Worm (Caenorhabditis elegans): ENCODE data around the gene F17C8.9.
"Not testable (repeated sequence)": the region's sequence is repeated elsewhere in the genome, so short reads cannot be mapped to it uniquely, and the experiment has no call there.

Gene F17C8.9

ce11 chrIII:4762846-4763245 lies 28.7 kb downstream of the F17C8.9 start:
- TF ChIP-seq ama-1 (optimal IDR thresholded peaks at IDR 0.05), result no peak
- no peak for TF ChIP-seq tbx-11 (GFP tag; IDR thresholded peaks at IDR 0.05)
- TF ChIP-seq hnd-1 (tag; optimal IDR thresholded peaks at IDR 0.05), result no peak
- TF ChIP-seq ceh-36 (tag; optimal IDR thresholded peaks at IDR 0.05), result no peak
- no peak for TF ChIP-seq ets-7 (tag; optimal IDR thresholded peaks at IDR 0.05)
- TF ChIP-seq B0310.2 (tag; optimal IDR thresholded peaks at IDR 0.05), result no peak
- no peak for TF ChIP-seq flt-1 (GFP tag; IDR thresholded peaks at IDR 0.05)
- no peak for TF ChIP-seq scrt-1 (GFP tag; IDR thresholded peaks at IDR 0.05)
- no peak for TF ChIP-seq ceh-13 (GFP tag; optimal IDR thresholded peaks at IDR 0.05)
- no peak for TF ChIP-seq tbx-37 (GFP tag; conservative IDR thresholded peaks at IDR 0.05)
- TF ChIP-seq F13C5.2 (tag; optimal IDR thresholded peaks at IDR 0.05), result no peak
- TF ChIP-seq hmg-4 (GFP tag; optimal IDR thresholded peaks at IDR 0.05), result no peak

- TF ChIP-seq tra-4 (tag; optimal IDR thresholded peaks at IDR 0.05), result no peak
- TF ChIP-seq hnd-1 (tag; optimal IDR thresholded peaks at IDR 0.05), result no peak
- no peak for TF ChIP-seq flt-1 (GFP tag; IDR thresholded peaks at IDR 0.05)
- TF ChIP-seq ceh-13 (GFP tag; optimal IDR thresholded peaks at IDR 0.05), result no peak
- TF ChIP-seq ceh-36 (tag; optimal IDR thresholded peaks at IDR 0.05), result no peak
- no peak for TF ChIP-seq tbx-11 (GFP tag; IDR thresholded peaks at IDR 0.05)
- no peak for TF ChIP-seq ets-7 (tag; optimal IDR thresholded peaks at IDR 0.05)
- TF ChIP-seq hmg-4 (GFP tag; optimal IDR thresholded peaks at IDR 0.05), result no peak
- TF ChIP-seq tbx-37 (GFP tag; conservative IDR thresholded peaks at IDR 0.05), result no peak
Observed at ce11 chrIII:4763509-4763908, 29.4 kb downstream of the F17C8.9 start, which contains the start of gene B0393.4. TSS of gene B0393.4 (minus strand) at chrIII:4763609.

ce11 chrIII:4765474-4765873 lies 31.3 kb downstream of the F17C8.9 start, which contains the start of gene B0393.5:
TSS of gene B0393.5 (plus strand) at chrIII:4765774.
- TF ChIP-seq tra-4 (tag; optimal IDR thresholded peaks at IDR 0.05), result no peak
- no peak for TF ChIP-seq sea-1 (GFP tag; conservative IDR thresholded peaks at IDR 0.05)
- no peak for TF ChIP-seq F13C5.2 (tag; optimal IDR thresholded peaks at IDR 0.05)

ce11 chrIII:4766842-4767241 lies 32.7 kb downstream of the F17C8.9 start:
- TF ChIP-seq tbx-11 (GFP tag; IDR thresholded peaks at IDR 0.05), result no peak
- TF ChIP-seq ets-7 (tag; optimal IDR thresholded peaks at IDR 0.05), result no peak
- no peak for TF ChIP-seq ceh-13 (GFP tag; optimal IDR thresholded peaks at IDR 0.05)
- TF ChIP-seq B0310.2 (tag; optimal IDR thresholded peaks at IDR 0.05), result no peak
- no peak for TF ChIP-seq scrt-1 (GFP tag; IDR thresholded peaks at IDR 0.05)
- TF ChIP-seq hmg-4 (GFP tag; optimal IDR thresholded peaks at IDR 0.05), result no peak
- TF ChIP-seq ceh-36 (tag; optimal IDR thresholded peaks at IDR 0.05), result no peak
- TF ChIP-seq hnd-1 (tag; optimal IDR thresholded peaks at IDR 0.05), result no peak
- no peak for TF ChIP-seq hmbx-1 (tag; optimal IDR thresholded peaks at IDR 0.05)
- no peak for TF ChIP-seq ama-1 (optimal IDR thresholded peaks at IDR 0.05)
- TF ChIP-seq flt-1 (GFP tag; IDR thresholded peaks at IDR 0.05), result no peak
- TF ChIP-seq tbx-37 (GFP tag; conservative IDR thresholded peaks at IDR 0.05), result no peak
- TF ChIP-seq tra-4 (tag; optimal IDR thresholded peaks at IDR 0.05), result no peak
- no peak for TF ChIP-seq sea-1 (GFP tag; conservative IDR thresholded peaks at IDR 0.05)
- TF ChIP-seq pes-1 (GFP tag; IDR thresholded peaks at IDR 0.05), result no peak
- no peak for TF ChIP-seq F13C5.2 (tag; optimal IDR thresholded peaks at IDR 0.05)
- no peak for TF ChIP-seq aly-1 (tag; optimal IDR thresholded peaks at IDR 0.05)

ce11 chrIII:4767869-4768645 lies 33.9 kb downstream of the F17C8.9 start:
- TF ChIP-seq hmg-4 (GFP tag; optimal IDR thresholded peaks at IDR 0.05) (no peak), tra-4 (tag; optimal IDR thresholded peaks at IDR 0.05) (no peak)

ce11 chrIII:4778003-4778402 lies 43.8 kb downstream of the F17C8.9 start, which contains the start of gene B0393.7:
TSS of gene B0393.7 (minus strand) at chrIII:4778103.
- TF ChIP-seq B0310.2 (tag; optimal IDR thresholded peaks at IDR 0.05), result no peak
- TF ChIP-seq ceh-13 (GFP tag; optimal IDR thresholded peaks at IDR 0.05), result no peak
- no peak for TF ChIP-seq pes-1 (GFP tag; IDR thresholded peaks at IDR 0.05)
- no peak for TF ChIP-seq F13C5.2 (tag; optimal IDR thresholded peaks at IDR 0.05)
- no peak for TF ChIP-seq aly-1 (tag; optimal IDR thresholded peaks at IDR 0.05)

ce11 chrIII:4779855-4780254 lies 45.7 kb downstream of the F17C8.9 start, which contains the start of gene B0393.9:
TSS of gene B0393.9 (minus strand) at chrIII:4780157.
- no peak for TF ChIP-seq hmg-4 (GFP tag; optimal IDR thresholded peaks at IDR 0.05)
- TF ChIP-seq hmbx-1 (tag; optimal IDR thresholded peaks at IDR 0.05), result no peak
- no peak for TF ChIP-seq ceh-13 (GFP tag; optimal IDR thresholded peaks at IDR 0.05)
- TF ChIP-seq hnd-1 (tag; optimal IDR thresholded peaks at IDR 0.05), result no peak
- TF ChIP-seq scrt-1 (GFP tag; IDR thresholded peaks at IDR 0.05), result no peak
- no peak for TF ChIP-seq ceh-36 (tag; optimal IDR thresholded peaks at IDR 0.05)
- TF ChIP-seq aly-1 (tag; optimal IDR thresholded peaks at IDR 0.05), result no peak
- no peak for TF ChIP-seq F13C5.2 (tag; optimal IDR thresholded peaks at IDR 0.05)
- TF ChIP-seq ama-1 (optimal IDR thresholded peaks at IDR 0.05), result no peak
- TF ChIP-seq flt-1 (GFP tag; IDR thresholded peaks at IDR 0.05), result no peak

ce11 chrIII:4781937-4782576 lies 47.9 kb downstream of the F17C8.9 start, which contains the start of the genes gex-5 and C38D4.10:
TSS of gene gex-5 (minus strand) at chrIII:4781987.
TSS of gene C38D4.10 (plus strand) at chrIII:4782526.
- not testable (repeated sequence) for TF ChIP-seq ets-7 (tag; optimal IDR thresholded peaks at IDR 0.05); hmg-4 (GFP tag; optimal IDR thresholded peaks at IDR 0.05); B0310.2 (tag; optimal IDR thresholded peaks at IDR 0.05)
